Fruit fly (Drosophila melanogaster): ENCODE data around the gene CG31097.

The CG31097 gene

dm6 chr3R:25303857-25304440 is 6.4 kb upstream of the CG31097 start, which contains the start of gene CG31436 (continued):
- TF ChIP-seq MBD-R2 (GFP tag; IDR thresholded peaks at IDR 0.05) (no peak), mirr (GFP tag; optimal IDR thresholded peaks at IDR 0.05) (peak; percentile 30), Jarid2 (GFP tag; optimal IDR thresholded peaks at IDR 0.05) (peak; percentile 73), sd (tag; optimal IDR thresholded peaks at IDR 0.05) (peak; percentile 35)

DNA sequence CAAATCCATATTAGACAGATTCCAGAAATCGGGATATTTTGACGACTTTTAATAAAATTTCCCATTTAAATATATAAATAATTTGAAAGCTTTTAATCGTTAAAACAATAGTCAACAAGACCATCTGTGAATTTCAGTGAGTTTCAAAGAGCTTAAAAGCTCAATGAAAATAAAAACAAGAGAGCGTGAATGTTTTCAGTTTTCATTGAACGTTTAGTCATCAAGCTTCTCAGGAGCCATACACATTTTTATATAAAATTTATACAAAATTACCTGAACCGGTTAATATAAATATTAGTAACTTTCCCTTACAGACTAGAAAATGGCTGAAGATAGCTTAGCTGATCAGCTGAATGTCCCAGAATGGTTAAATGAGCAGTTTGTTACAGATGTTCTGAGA is 4.7 kb upstream of the CG31097 start, which contains the start of gene CG31370:
TSS of gene CG31370 (plus strand) at position 226 of the 400 bp plus-strand sequence.
- TF ChIP-seq NC2α (GFP tag; optimal IDR thresholded peaks at IDR 0.05), result no peak
- no peak for TF ChIP-seq CG10543 (GFP tag; optimal IDR thresholded peaks at IDR 0.05)
- TF ChIP-seq lbe (GFP tag; optimal IDR thresholded peaks at IDR 0.05), result peak; percentile 30

DNA sequence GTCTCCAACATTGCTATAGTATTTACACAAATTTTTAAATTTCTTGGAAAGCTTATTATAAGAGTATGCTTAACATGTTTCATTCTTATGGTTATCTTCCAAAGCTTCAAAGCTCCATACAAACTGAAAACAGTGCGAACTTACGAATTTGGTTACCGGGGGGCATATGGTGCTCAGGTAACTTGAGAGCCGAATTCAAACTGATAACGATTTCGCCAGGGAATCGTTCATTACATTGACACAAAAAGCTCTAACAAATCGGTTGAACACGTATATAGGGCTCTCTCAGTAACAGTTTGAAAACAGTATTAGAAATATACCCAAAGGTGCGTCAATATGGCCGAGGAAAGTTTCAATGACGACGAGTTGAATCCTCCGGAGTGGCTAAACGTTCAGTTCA is 3.0 kb upstream of the CG31097 start, which contains the start of gene CG13659:
TSS of gene CG13659 (plus strand) at position 317 of the 400 bp plus-strand sequence.
- TF ChIP-seq ssp (GFP tag; IDR thresholded peaks at IDR 0.05) (no peak), D (optimal IDR thresholded peaks at IDR 0.05) (no peak), D (GFP tag; optimal IDR thresholded peaks at IDR 0.05) (no peak), Six4 (GFP tag; optimal IDR thresholded peaks at IDR 0.05) (no peak), NfI (GFP tag; optimal IDR thresholded peaks at IDR 0.05) (no peak), CG17186 (GFP tag; optimal IDR thresholded peaks at IDR 0.05) (no peak), bcd (GFP tag; optimal IDR thresholded peaks at IDR 0.05) (no peak), Fer1 (GFP tag; optimal IDR thresholded peaks at IDR 0.05) (no peak), CG9797 (GFP tag; optimal IDR thresholded peaks at IDR 0.05) (no peak), CG34422 (GFP tag; IDR thresholded peaks at IDR 0.05) (no peak), CG12769 (tag; optimal IDR thresholded peaks at IDR 0.05) (peak; percentile 61), caup (GFP tag; optimal IDR thresholded peaks at IDR 0.05; ENCODE audit: severe bottlenecking) (no peak), vnd (GFP tag; IDR thresholded peaks at IDR 0.05; ENCODE audit: partially characterized antibody) (no peak), ci (GFP tag; IDR thresholded peaks at IDR 0.05) (no peak), CG30403 (GFP tag; optimal IDR thresholded peaks at IDR 0.05) (no peak), Eip74EF (GFP tag; optimal IDR thresholded peaks at IDR 0.05) (no peak), Dbx (GFP tag; IDR thresholded peaks at IDR 0.05) (0 out of 3 replicates have a peak, but pooled peaks have one; percentile 28), CG13123 (GFP tag; optimal IDR thresholded peaks at IDR 0.05) (no peak), phol (tag; optimal IDR thresholded peaks at IDR 0.05) (no peak), pb (GFP tag; optimal IDR thresholded peaks at IDR 0.05) (no peak), pita (GFP tag; optimal IDR thresholded peaks at IDR 0.05) (no peak), Xrp1 (GFP tag; IDR thresholded peaks at IDR 0.05) (no peak), Tbp (GFP tag; optimal IDR thresholded peaks at IDR 0.05) (no peak), dm (GFP tag; optimal IDR thresholded peaks at IDR 0.05) (no peak), Hr39 (optimal IDR thresholded peaks at IDR 0.05) (no peak), so (GFP tag; IDR thresholded peaks at IDR 0.05) (no peak), Sry-δ (GFP tag; optimal IDR thresholded peaks at IDR 0.05) (no peak), CG15269 (tag; optimal IDR thresholded peaks at IDR 0.05) (peak; percentile 41), cwo (GFP tag; optimal IDR thresholded peaks at IDR 0.05) (no peak), CG15601 (tag; optimal IDR thresholded peaks at IDR 0.05) (no peak), sens-2 (GFP tag; IDR thresholded peaks at IDR 0.05) (no peak), Gug (GFP tag; IDR thresholded peaks at IDR 0.05) (no peak), CG14050 (GFP tag; IDR thresholded peaks at IDR 0.05) (no peak), CG6654 (GFP tag; optimal IDR thresholded peaks at IDR 0.05) (no peak), gro (GFP tag; optimal IDR thresholded peaks at IDR 0.05) (no peak), hkb (optimal IDR thresholded peaks at IDR 0.05) (no peak), hkb (GFP tag; IDR thresholded peaks at IDR 0.05) (peak; percentile 10; the same call in 1 of the 2 replicates), CG10366 (GFP tag; IDR thresholded peaks at IDR 0.05) (no peak), Trl (optimal IDR thresholded peaks at IDR 0.05) (peak in 1 of 2 experiments; percentile 19), Trl (GFP tag; optimal IDR thresholded peaks at IDR 0.05) (no peak), Hmr (GFP tag; optimal IDR thresholded peaks at IDR 0.05) (no peak)
